Fruit fly (Drosophila melanogaster) whole organism, embryonic: ENCODE measurements around the gene Mtp.

Source experiments
- Atf6 ChIP-seq: fragments of 200-800 bp; sonication (Bioruptor generic); IDR thresholded peaks from 2 replicates; pipeline ENCODE4 v1.3.6; 2022; ENCODE audit warnings: missing biosample characterization, missing genetic modification characterization
- B-H2 ChIP-seq: fragments of 200-800 bp; sonication (Bioruptor generic); optimal IDR thresholded peaks from 2 replicates; lab custom pipeline; 2018; ENCODE audit warnings: missing biosample characterization, mild to moderate bottlenecking, missing genetic modification characterization
- Bgb ChIP-seq: fragments of 200-800 bp; sonication (Bioruptor generic); IDR thresholded peaks from 2 replicates; pipeline ENCODE4 v1.3.6; 2022; ENCODE audit warnings: missing biosample characterization, missing genetic modification characterization; ENCODE audit not compliant: partially characterized antibody
- Blimp-1 ChIP-seq: fragments of 200-800 bp; sonication (Bioruptor generic); optimal IDR thresholded peaks from 3 replicates; lab custom pipeline; 2018; ENCODE audit warnings: missing biosample characterization, missing genetic modification characterization, mild to moderate bottlenecking, moderate library complexity, missing genetic modification reagents
- CG1024 ChIP-seq: fragments of 200-800 bp; sonication (Bioruptor generic); IDR thresholded peaks from 2 replicates; pipeline ENCODE4 v1.3.6; 2022; ENCODE audit warnings: missing biosample characterization, missing genetic modification characterization
- CG12299 ChIP-seq: fragments of 200-800 bp; sonication (Bioruptor generic); optimal IDR thresholded peaks from 2 replicates; lab custom pipeline; 2018; ENCODE audit warnings: missing biosample characterization, mild to moderate bottlenecking, missing genetic modification characterization
- CG12769 ChIP-seq: fragments of 200-800 bp; sonication (Bioruptor generic); optimal IDR thresholded peaks from 2 replicates; lab custom pipeline; 2019; ENCODE audit warnings: missing biosample characterization, mild to moderate bottlenecking, missing genetic modification characterization, moderate library complexity
- CG14441 ChIP-seq: fragments of 200-800 bp; sonication (Bioruptor generic); IDR thresholded peaks from 2 replicates; pipeline ENCODE4 v1.3.6; 2022; ENCODE audit warnings: missing biosample characterization, missing genetic modification characterization
- CG17361 ChIP-seq: fragments of 200-800 bp; sonication (Bioruptor generic); IDR thresholded peaks from 3 replicates; pipeline ENCODE4 v1.3.6; 2022; ENCODE audit warnings: missing biosample characterization, missing genetic modification characterization
- CG17385 ChIP-seq: fragments of 200-800 bp; sonication (Bioruptor generic); optimal IDR thresholded peaks from 3 replicates; lab custom pipeline; 2018; ENCODE audit warnings: missing biosample characterization, mild to moderate bottlenecking, missing genetic modification characterization
- CG18011 ChIP-seq: fragments of 200-800 bp; sonication (Bioruptor generic); optimal IDR thresholded peaks from 2 replicates; lab custom pipeline; 2017; ENCODE audit warnings: missing biosample characterization, missing genetic modification characterization, mild to moderate bottlenecking, moderate library complexity, missing genotype
- CG18262 ChIP-seq: fragments of 200-800 bp; optimal IDR thresholded peaks from 3 replicates; lab custom pipeline; 2019; ENCODE audit warnings: missing biosample characterization, mild to moderate bottlenecking, missing genetic modification characterization, moderate library complexity
- CG2116 ChIP-seq: fragments of 200-800 bp; sonication (Bioruptor generic); optimal IDR thresholded peaks from 3 replicates; lab custom pipeline; 2018; ENCODE audit warnings: missing biosample characterization, mild to moderate bottlenecking, missing genetic modification characterization
- CG42726 ChIP-seq: fragments of 200-800 bp; sonication (Bioruptor generic); IDR thresholded peaks from 2 replicates; pipeline ENCODE4 v1.3.6; 2022; ENCODE audit warnings: missing biosample characterization, missing genetic modification characterization; ENCODE audit not compliant: partially characterized antibody
- CG4328 ChIP-seq: fragments of 200-800 bp; sonication (Bioruptor generic); optimal IDR thresholded peaks from 3 replicates; lab custom pipeline; 2017; ENCODE audit warnings: missing biosample characterization, missing genetic modification reagents, missing genetic modification characterization
- CG6813 ChIP-seq: fragments of 200-800 bp; sonication (Bioruptor generic); optimal IDR thresholded peaks from 2 replicates; lab custom pipeline; 2017; ENCODE audit warnings: missing biosample characterization, missing genetic modification characterization, mild to moderate bottlenecking, moderate library complexity, missing genetic modification reagents
- CG7963 ChIP-seq: fragments of 200-800 bp; sonication (Bioruptor generic); IDR thresholded peaks from 3 replicates; pipeline ENCODE4 v1.3.6; 2022; ENCODE audit warnings: missing biosample characterization, missing genetic modification characterization; ENCODE audit not compliant: partially characterized antibody
- CG9727 ChIP-seq: fragments of 200-800 bp; sonication (Bioruptor generic); optimal IDR thresholded peaks from 3 replicates; lab custom pipeline; 2017; ENCODE audit warnings: missing biosample characterization, mild to moderate bottlenecking, missing genetic modification characterization
- CG9797 ChIP-seq: fragments of 200-800 bp; sonication (Bioruptor generic); optimal IDR thresholded peaks from 3 replicates; lab custom pipeline; 2018; ENCODE audit warnings: missing biosample characterization, mild to moderate bottlenecking, missing genetic modification characterization
- Camta ChIP-seq: fragments of 200-800 bp; sonication (Bioruptor generic); optimal IDR thresholded peaks from 2 replicates; lab custom pipeline; 2016; ENCODE audit warnings: missing biosample characterization, missing genetic modification characterization
- D19A ChIP-seq: fragments of 200-800 bp; optimal IDR thresholded peaks from 3 replicates; lab custom pipeline; 2019; ENCODE audit warnings: missing biosample characterization, mild to moderate bottlenecking, missing genetic modification characterization, moderate library complexity
- Dfd ChIP-seq, 2 experiments: fragments of >200 bp; optimal IDR thresholded peaks; 2 replicates each; lab custom pipeline; 2017; ENCODE audit warnings: missing biosample characterization in 2 of 2, missing genetic modification characterization in 2 of 2
- HmgZ ChIP-seq: fragments of 200-800 bp; sonication (Bioruptor generic); optimal IDR thresholded peaks from 2 replicates; lab custom pipeline; 2018; ENCODE audit warnings: missing biosample characterization, mild to moderate bottlenecking, missing genetic modification characterization
- Hmr ChIP-seq: fragments of 200-800 bp; sonication (Bioruptor generic); optimal IDR thresholded peaks from 3 replicates; lab custom pipeline; 2017; ENCODE audit warnings: mild to moderate bottlenecking, missing biosample characterization, missing genetic modification reagents, missing genetic modification characterization
- NFAT ChIP-seq: fragments of 200-800 bp; sonication (Bioruptor generic); IDR thresholded peaks from 2 replicates; pipeline ENCODE4 v1.3.6; 2022; ENCODE audit warnings: missing biosample characterization, missing genetic modification characterization
- Nf-YA ChIP-seq: fragments of 200-800 bp; sonication (Bioruptor generic); IDR thresholded peaks from 2 replicates; pipeline ENCODE4 v1.3.6; 2022; ENCODE audit warnings: missing biosample characterization, missing genetic modification characterization
- PHDP ChIP-seq: fragments of 200-800 bp; sonication (Bioruptor generic); optimal IDR thresholded peaks from 3 replicates; lab custom pipeline; 2018; ENCODE audit warnings: missing biosample characterization, mild to moderate bottlenecking, missing genetic modification characterization, moderate library complexity
- abd-A ChIP-seq: fragments of 200-800 bp; sonication (Bioruptor generic); optimal IDR thresholded peaks from 3 replicates; lab custom pipeline; 2019; ENCODE audit warnings: missing biosample characterization, mild to moderate bottlenecking, missing genetic modification characterization, moderate library complexity
- br ChIP-seq: fragments of >200 bp; optimal IDR thresholded peaks from 2 replicates; lab custom pipeline; 2017
- chinmo ChIP-seq: fragments of 200-800 bp; sonication (Bioruptor generic); IDR thresholded peaks from 4 replicates; pipeline ENCODE4 v1.3.6; 2022; ENCODE audit warnings: missing biosample characterization, missing genetic modification characterization; ENCODE audit not compliant: partially characterized antibody
- ci ChIP-seq: fragments of 200-800 bp; sonication (Bioruptor generic); IDR thresholded peaks from 3 replicates; pipeline ENCODE4 v1.3.6; 2022; ENCODE audit warnings: missing biosample characterization, missing genetic modification characterization
- eyg ChIP-seq: fragments of 200-800 bp; sonication (Bioruptor generic); optimal IDR thresholded peaks from 3 replicates; lab custom pipeline; 2016; ENCODE audit warnings: missing biosample characterization, missing genetic modification characterization
- fd64A ChIP-seq: fragments of 200-800 bp; sonication (Bioruptor generic); optimal IDR thresholded peaks from 3 replicates; lab custom pipeline; 2018; ENCODE audit warnings: missing biosample characterization, mild to moderate bottlenecking, missing genetic modification characterization
- gcm2 ChIP-seq: fragments of 200-800 bp; sonication (Bioruptor generic); optimal IDR thresholded peaks from 2 replicates; lab custom pipeline; 2016; ENCODE audit warnings: missing biosample characterization, missing genetic modification characterization
- grau ChIP-seq: fragments of 200-800 bp; optimal IDR thresholded peaks from 3 replicates; lab custom pipeline; 2019; ENCODE audit warnings: missing biosample characterization, mild to moderate bottlenecking, missing genetic modification characterization, moderate library complexity
- grn ChIP-seq: fragments of 200-800 bp; sonication (Bioruptor generic); optimal IDR thresholded peaks from 3 replicates; lab custom pipeline; 2017; ENCODE audit warnings: missing biosample characterization, missing genetic modification characterization
- jigr1 ChIP-seq: fragments of 200-800 bp; sonication (Bioruptor generic); IDR thresholded peaks from 3 replicates; pipeline ENCODE4 v1.3.6; 2022; ENCODE audit warnings: missing biosample characterization, missing genetic modification characterization
- lbe ChIP-seq: fragments of 200-800 bp; sonication (Bioruptor generic); optimal IDR thresholded peaks from 2 replicates; lab custom pipeline; 2016; ENCODE audit warnings: missing biosample characterization, mild to moderate bottlenecking, missing genetic modification characterization
- lmd ChIP-seq: fragments of 200-800 bp; sonication (Bioruptor generic); IDR thresholded peaks from 2 replicates; pipeline ENCODE4 v1.3.6; 2022; ENCODE audit warnings: missing biosample characterization, missing genetic modification characterization
- luna ChIP-seq: fragments of 200-800 bp; sonication (Bioruptor generic); optimal IDR thresholded peaks from 2 replicates; lab custom pipeline; 2016; ENCODE audit warnings: missing biosample characterization, missing genetic modification characterization
- nau ChIP-seq: fragments of 200-800 bp; sonication (Bioruptor generic); optimal IDR thresholded peaks from 3 replicates; lab custom pipeline; 2017; ENCODE audit warnings: missing biosample characterization, mild to moderate bottlenecking, missing genetic modification characterization, missing genetic modification reagents
- nerfin-2 ChIP-seq: fragments of 200-800 bp; sonication (Bioruptor generic); IDR thresholded peaks from 2 replicates; pipeline ENCODE4 v1.3.6; 2022; ENCODE audit warnings: missing biosample characterization, missing genetic modification characterization; ENCODE audit not compliant: partially characterized antibody
- nom ChIP-seq: fragments of 200-800 bp; sonication (Bioruptor generic); optimal IDR thresholded peaks from 2 replicates; lab custom pipeline; 2017; ENCODE audit warnings: missing biosample characterization, missing genetic modification characterization, mild to moderate bottlenecking, moderate library complexity, missing genetic modification reagents
- org-1 ChIP-seq: fragments of 200-800 bp; sonication (Bioruptor generic); optimal IDR thresholded peaks from 2 replicates; lab custom pipeline; 2017; ENCODE audit warnings: missing biosample characterization, missing genetic modification characterization
- otp ChIP-seq: fragments of 200-800 bp; sonication (Bioruptor generic); IDR thresholded peaks from 3 replicates; pipeline ENCODE4, ENCODE4 v1.3.6; 2022; ENCODE audit warnings: missing biosample characterization, missing genetic modification characterization
- pros ChIP-seq: fragments of 200-800 bp; sonication (Bioruptor generic); optimal IDR thresholded peaks from 3 replicates; lab custom pipeline; 2019; ENCODE audit warnings: missing biosample characterization, mild to moderate bottlenecking, missing genetic modification characterization, moderate library complexity
- row ChIP-seq: fragments of 200-800 bp; sonication (Bioruptor generic); IDR thresholded peaks from 3 replicates; pipeline ENCODE4 v1.3.6; 2022; ENCODE audit warnings: missing biosample characterization, missing genetic modification characterization
- run ChIP-seq: fragments of 200-800 bp; sonication (Bioruptor generic); optimal IDR thresholded peaks from 3 replicates; lab custom pipeline; 2018; ENCODE audit warnings: missing biosample characterization, mild to moderate bottlenecking, missing genetic modification characterization
- schlank ChIP-seq: fragments of 200-800 bp; sonication (Bioruptor generic); optimal IDR thresholded peaks from 2 replicates; lab custom pipeline; 2018; ENCODE audit warnings: missing biosample characterization, mild to moderate bottlenecking, missing genetic modification characterization
- sens ChIP-seq: fragments of 200-800 bp; sonication (Bioruptor generic); peaks from one replicate; lab custom pipeline; 2016; ENCODE audit warnings: missing biosample characterization, missing genetic modification characterization
- tx ChIP-seq: fragments of 200-800 bp; sonication (Bioruptor generic); optimal IDR thresholded peaks from 2 replicates; lab custom pipeline; 2016; ENCODE audit warnings: missing biosample characterization, missing genetic modification characterization

The Mtp gene

dm6 chr2L:20969674-20970297 lies 47.1 kb upstream of the Mtp start (continued):
- TF ChIP-seq Blimp-1 (GFP tag; lab: Kevin White, UChicago) (peak; percentile 9), CG1024 (GFP tag; lab: Robert Waterston, UW) (no peak), jigr1 (GFP tag; lab: Robert Waterston, UW) (no peak), CG12769 (tag; lab: Kevin White, UChicago) (peak; percentile 43), CG9727 (GFP tag; lab: Kevin White, UChicago) (no peak), CG42726 (GFP tag; lab: Robert Waterston, UW) (no peak), CG18011 (GFP tag; lab: Kevin White, UChicago) (no peak), grau (tag; lab: Kevin White, UChicago) (no peak), sens (GFP tag; lab: Kevin White, UChicago) (peak; percentile 83), abd-A (tag; lab: Kevin White, UChicago) (peak; percentile 81), HmgZ (tag; lab: Kevin White, UChicago) (no peak), run (no peak), ci (GFP tag; lab: Robert Waterston, UW) (no peak), CG12299 (tag; lab: Kevin White, UChicago) (no peak), luna (no peak), pros (peak; percentile 54), row (GFP tag; lab: Robert Waterston, UW) (no peak), schlank (tag; lab: Kevin White, UChicago) (no peak), lmd (no peak), Hmr (no peak), CG6813 (GFP tag; lab: Kevin White, UChicago) (peak; percentile 12), CG14441 (no peak), eyg (no peak), Camta (no peak), D19A (no peak), CG18262 (tag; lab: Kevin White, UChicago) (peak; percentile 1), Bgb (GFP tag; lab: Robert Waterston, UW) (no peak), nom (no peak), nerfin-2 (GFP tag; lab: Robert Waterston, UW) (no peak), org-1 (GFP tag; lab: Kevin White, UChicago) (no peak), fd64A (GFP tag; lab: Kevin White, UChicago) (no peak), CG17385 (GFP tag; lab: Kevin White, UChicago) (no peak), gcm2 (no peak), CG9797 (GFP tag; lab: Kevin White, UChicago) (no peak), grn (no peak), CG7963 (GFP tag; lab: Robert Waterston, UW) (no peak), CG4328 (GFP tag; lab: Kevin White, UChicago) (peak; percentile 30), PHDP (tag; lab: Kevin White, UChicago) (no peak), Nf-YA (GFP tag; lab: Robert Waterston, UW) (no peak), lbe (GFP tag; lab: Kevin White, UChicago) (no peak), nau (GFP tag; lab: Kevin White, UChicago) (no peak), chinmo (GFP tag; lab: Robert Waterston, UW) (0 out of 4 replicates have a peak, but pooled peaks have one; percentile 25), tx (GFP tag; lab: Kevin White, UChicago) (no peak), Atf6 (no peak), br (no peak), NFAT (GFP tag; lab: Robert Waterston, UW) (no peak), Dfd (GFP tag; optimal IDR thresholded peaks at IDR 0.05; lab: Kevin White, UChicago) (no peak), CG17361 (GFP tag; lab: Robert Waterston, UW) (no peak), CG2116 (no peak), otp (no peak), B-H2 (GFP tag; lab: Kevin White, UChicago) (no peak)
